Worm (Caenorhabditis elegans) whole organism, L2 larva: ENCODE data around the gene fbxa-85.

ENCODE experiments used
- aly-2 ChIP-seq: fragments of 150-350 bp; optimal IDR thresholded peaks from 2 replicates; lab custom pipeline; 2014; ENCODE audit warnings: missing biosample characterization, missing genetic modification characterization
- ceh-16 ChIP-seq: fragments of 150-350 bp; optimal IDR thresholded peaks from 2 replicates; lab custom pipeline; 2014; ENCODE audit warnings: missing biosample characterization, missing genetic modification characterization
- nhr-11 ChIP-seq: fragments of 150-350 bp; optimal IDR thresholded peaks from 2 replicates; lab custom pipeline; 2014; ENCODE audit warnings: missing biosample characterization, missing genetic modification characterization
- nhr-12 ChIP-seq: fragments of 150-350 bp; optimal IDR thresholded peaks from 2 replicates; lab custom pipeline; 2014; ENCODE audit warnings: missing biosample characterization, missing genetic modification characterization
- skn-1 ChIP-seq: sonication (generic microtip); optimal IDR thresholded peaks from 2 replicates; lab custom pipeline; 2017; ENCODE audit warnings: missing biosample characterization, missing genetic modification characterization

- TF ChIP-seq skn-1 (tag; lab: Kevin White, UChicago), result no peak
- no peak for TF ChIP-seq nhr-12 (tag; lab: Kevin White, UChicago)
- no peak for TF ChIP-seq nhr-11 (tag; lab: Kevin White, UChicago)
- no peak for TF ChIP-seq ceh-16
- TF ChIP-seq aly-2 (tag; lab: Kevin White, UChicago), result no peak
These were observed 41.3 kb upstream of the fbxa-85 start, which contains the start of gene srbc-62 for ce11 chrV:17217690-17218089.
